Worm (Caenorhabditis elegans) whole organism, L3 larva: ENCODE results near the gene cft-1.

Experiments used
- aly-2 ChIP-seq: fragments of 150-350 bp; optimal IDR thresholded peaks from 2 replicates; lab custom pipeline; 2014; ENCODE audit warnings: missing biosample characterization, missing genetic modification characterization
- ceh-28 ChIP-seq: fragments of 150-350 bp; optimal IDR thresholded peaks from 2 replicates; lab custom pipeline; 2014; ENCODE audit warnings: missing biosample characterization, missing genetic modification reagents, missing genetic modification characterization
- elt-3 ChIP-seq, 3 experiments: fragments of 150-350 bp in 1 of 3; sonication (generic microtip) in 2 of 3; optimal IDR thresholded peaks; 2 replicates in 2 of 3; 4 replicates in 1 of 3; lab custom pipeline; 2014 to 2017; ENCODE audit warnings: missing biosample characterization in 3 of 3, missing genetic modification characterization in 3 of 3
- mml-1 ChIP-seq: fragments of 150-350 bp; sonication (generic microtip); optimal IDR thresholded peaks from 3 replicates; lab custom pipeline; 2014; ENCODE audit warnings: missing biosample characterization, missing genetic modification characterization
- nfya-1 ChIP-seq: sonication (generic microtip); optimal IDR thresholded peaks from 2 replicates; lab custom pipeline; 2017; ENCODE audit warnings: missing genetic modification characterization, mild to moderate bottlenecking, missing compliant biosample characterization, antibody characterized with exemption, moderate library complexity; ENCODE audit not compliant: insufficient read depth
- nhr-11 ChIP-seq: fragments of 150-350 bp; optimal IDR thresholded peaks from 2 replicates; lab custom pipeline; 2014; ENCODE audit warnings: missing biosample characterization, missing genetic modification characterization
- nhr-12 ChIP-seq: fragments of 150-350 bp; optimal IDR thresholded peaks from 2 replicates; lab custom pipeline; 2014; ENCODE audit warnings: missing biosample characterization, missing genetic modification characterization
- pha-4 ChIP-seq: fragments of 150-350 bp; optimal IDR thresholded peaks from 2 replicates; lab custom pipeline; 2014; ENCODE audit warnings: missing biosample characterization, missing genetic modification reagents, missing genetic modification characterization
- skn-1 ChIP-seq: fragments of 150-350 bp; optimal IDR thresholded peaks from 2 replicates; lab custom pipeline; 2014; ENCODE audit warnings: missing biosample characterization, missing genetic modification characterization
- zag-1 ChIP-seq: fragments of 150-350 bp; optimal IDR thresholded peaks from 2 replicates; lab custom pipeline; 2014; ENCODE audit warnings: missing biosample characterization, missing genetic modification characterization

DNA sequence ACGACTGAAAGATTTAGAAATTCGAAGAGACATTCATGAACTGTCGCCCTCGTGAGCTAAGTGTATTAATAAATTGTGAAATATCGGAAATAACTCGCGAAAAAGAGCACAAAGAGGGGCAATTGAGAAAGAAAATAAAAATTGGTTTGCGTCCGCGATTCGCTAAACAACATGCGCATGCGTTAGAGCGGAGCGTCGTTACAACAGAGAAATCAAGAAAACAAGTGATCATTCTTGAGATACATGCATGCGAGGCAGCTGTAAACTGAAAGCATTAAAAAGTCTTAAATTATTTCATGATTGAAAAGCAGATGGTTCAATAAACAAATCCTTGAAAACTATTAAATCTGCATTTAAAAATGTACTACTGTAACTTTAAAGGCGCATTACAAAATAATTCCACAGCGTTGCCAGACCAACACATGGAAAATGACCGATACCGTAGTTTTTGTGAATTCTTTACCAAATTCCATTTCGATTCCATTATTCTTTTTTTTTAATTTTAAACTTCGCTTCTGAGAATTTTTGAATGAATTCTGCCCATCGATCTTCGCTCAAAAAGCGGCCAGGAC, 2.3 kb upstream of the cft-1 start, which contains the start of the genes cox-16 and syp-2:
- TF ChIP-seq elt-3 (tag; optimal IDR thresholded peaks at IDR 0.05; lab: Kevin White, UChicago) (no peak), pha-4 (tag; lab: Kevin White, UChicago) (peak; percentile 23), nfya-1 (tag; lab: Kevin White, UChicago) (no peak), zag-1 (tag; lab: Kevin White, UChicago) (no peak), skn-1 (no peak), aly-2 (tag; lab: Kevin White, UChicago) (no peak), ceh-28 (tag; lab: Kevin White, UChicago) (no peak), mml-1 (no peak), nhr-12 (tag; lab: Kevin White, UChicago) (no peak), nhr-11 (tag; lab: Kevin White, UChicago) (no peak)
